Fruit fly (Drosophila melanogaster): ENCODE measurements around the gene CG5282.

Gene CG5282

DNA sequence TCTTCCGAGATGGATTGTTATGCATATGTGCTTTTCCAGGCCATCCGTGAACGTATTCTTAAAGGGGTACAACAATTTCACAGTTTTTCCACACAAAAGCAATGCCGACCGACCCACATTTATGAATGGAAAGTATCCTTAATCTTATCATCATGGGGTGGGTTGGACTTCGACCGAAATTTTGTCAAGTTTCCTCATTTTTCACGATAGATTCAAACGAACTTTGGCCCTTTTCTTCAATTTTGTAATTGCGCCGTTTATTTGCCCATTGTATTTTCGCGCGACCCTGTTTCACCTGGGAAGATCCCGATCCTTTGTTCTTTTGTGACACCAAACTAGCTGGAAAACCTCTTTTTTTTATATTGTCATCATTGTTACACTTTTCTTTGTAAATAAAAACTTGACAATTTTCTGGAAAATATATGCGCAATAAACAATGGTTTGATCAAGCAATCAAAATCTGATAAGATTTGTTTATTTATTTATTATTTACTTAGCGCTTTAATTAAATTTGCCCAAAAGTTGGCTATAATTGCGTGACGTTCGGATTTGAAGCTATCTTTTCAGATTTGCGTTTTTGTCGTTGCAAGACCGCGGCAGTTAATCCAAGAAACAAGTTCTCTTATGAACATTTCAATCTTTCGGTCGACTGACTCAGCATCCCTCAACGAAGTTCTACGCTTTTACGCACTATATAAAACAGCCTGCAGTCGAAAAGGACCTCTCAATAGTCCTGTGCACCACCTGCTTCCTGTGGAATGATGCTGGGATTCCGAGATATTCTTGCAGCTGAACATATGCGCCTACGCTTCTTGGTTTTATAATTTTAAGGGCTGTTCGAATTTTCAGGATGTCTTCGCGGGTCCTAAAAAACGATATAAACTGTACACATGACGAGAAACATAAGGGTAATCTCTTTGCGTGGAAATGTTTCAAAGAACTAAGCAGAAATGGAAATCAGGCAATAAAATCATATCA lies 19.6 kb downstream of the CG5282 start (continued):
- no peak for TF ChIP-seq peb (GFP tag; IDR thresholded peaks at IDR 0.05)
- no peak for TF ChIP-seq vnd (GFP tag; IDR thresholded peaks at IDR 0.05; ENCODE audit: partially characterized antibody)
- TF ChIP-seq CG17612 (GFP tag; IDR thresholded peaks at IDR 0.05) = no peak
- no peak for TF ChIP-seq YL-1 (GFP tag; optimal IDR thresholded peaks at IDR 0.05)
- TF ChIP-seq lmd (GFP tag; IDR thresholded peaks at IDR 0.05) = no peak
- TF ChIP-seq CG3163 (GFP tag; optimal IDR thresholded peaks at IDR 0.05) = no peak
- no peak for TF ChIP-seq Chrac-16 (GFP tag; optimal IDR thresholded peaks at IDR 0.05)
- TF ChIP-seq vfl (GFP tag; optimal IDR thresholded peaks at IDR 0.05) = no peak
- no peak for TF ChIP-seq CG18476 (GFP tag; optimal IDR thresholded peaks at IDR 0.05)
- TF ChIP-seq pb (GFP tag; optimal IDR thresholded peaks at IDR 0.05) = no peak
- no peak for TF ChIP-seq CG6791 (GFP tag; IDR thresholded peaks at IDR 0.05; ENCODE audit: partially characterized antibody)
- TF ChIP-seq Atf6 (GFP tag; IDR thresholded peaks at IDR 0.05) = no peak
- TF ChIP-seq Dad (GFP tag; optimal IDR thresholded peaks at IDR 0.05) = no peak
- no peak for TF ChIP-seq Drgx (GFP tag; IDR thresholded peaks at IDR 0.05)
- TF ChIP-seq tx (GFP tag; optimal IDR thresholded peaks at IDR 0.05) = no peak
- peak; percentile 73 for TF ChIP-seq CG13296 (GFP tag; optimal IDR thresholded peaks at IDR 0.05)
- TF ChIP-seq Xbp1 (GFP tag; optimal IDR thresholded peaks at IDR 0.05) = no peak
- no peak for TF ChIP-seq Bdp1 (GFP tag; optimal IDR thresholded peaks at IDR 0.05)
- TF ChIP-seq Ssrp (tag; optimal IDR thresholded peaks at IDR 0.05) = no peak
- TF ChIP-seq Vsx1 (GFP tag; optimal IDR thresholded peaks at IDR 0.05) = peak; percentile 72
- no peak for TF ChIP-seq CG10267 (tag; optimal IDR thresholded peaks at IDR 0.05)
- no peak for TF ChIP-seq CkIIα-i1 (GFP tag; IDR thresholded peaks at IDR 0.05)
- TF ChIP-seq CG13775 (GFP tag; optimal IDR thresholded peaks at IDR 0.05) = no peak
- no peak for TF ChIP-seq sc (optimal IDR thresholded peaks at IDR 0.05)
- TF ChIP-seq sc (GFP tag; optimal IDR thresholded peaks at IDR 0.05) = no peak
- TF ChIP-seq CG11247 (GFP tag; IDR thresholded peaks at IDR 0.05) = no peak
- TF ChIP-seq danr (GFP tag; IDR thresholded peaks at IDR 0.05) = no peak
- peak; percentile 9 for TF ChIP-seq CG12104 (GFP tag; optimal IDR thresholded peaks at IDR 0.05)
- TF ChIP-seq NK7.1 (GFP tag; optimal IDR thresholded peaks at IDR 0.05) = no peak
- TF ChIP-seq HHEX (GFP tag; optimal IDR thresholded peaks at IDR 0.05) = no peak
- peak; percentile 79 for TF ChIP-seq grn (GFP tag; optimal IDR thresholded peaks at IDR 0.05)
- TF ChIP-seq CG32532 (GFP tag; IDR thresholded peaks at IDR 0.05) = no peak
- no peak for TF ChIP-seq CG8359 (GFP tag; optimal IDR thresholded peaks at IDR 0.05; ENCODE audit: borderline replicate concordance)
- TF ChIP-seq stwl (tag; optimal IDR thresholded peaks at IDR 0.05) = no peak
- TF ChIP-seq schlank (tag; optimal IDR thresholded peaks at IDR 0.05) = peak; percentile 36
- no peak for TF ChIP-seq Side (GFP tag; optimal IDR thresholded peaks at IDR 0.05)
- TF ChIP-seq CG12769 (tag; optimal IDR thresholded peaks at IDR 0.05) = peak; percentile 3
- TF ChIP-seq CG1603 (tag; optimal IDR thresholded peaks at IDR 0.05) = peak; percentile 9
- no peak for TF ChIP-seq nerfin-2 (GFP tag; IDR thresholded peaks at IDR 0.05; ENCODE audit: partially characterized antibody)
- TF ChIP-seq twi (tag; optimal IDR thresholded peaks at IDR 0.05) = peak; percentile 65
- TF ChIP-seq Blimp-1 (GFP tag; optimal IDR thresholded peaks at IDR 0.05) = peak; percentile 31
- no peak for TF ChIP-seq disco-r (GFP tag; optimal IDR thresholded peaks at IDR 0.05)
- no peak for TF ChIP-seq Taf1 (GFP tag; IDR thresholded peaks at IDR 0.05)
- TF ChIP-seq CG6272 (GFP tag; IDR thresholded peaks at IDR 0.05) = no peak
- no peak for TF ChIP-seq Mes4 (GFP tag; optimal IDR thresholded peaks at IDR 0.05)
- TF ChIP-seq CG16813 (GFP tag; IDR thresholded peaks at IDR 0.05; ENCODE audit: partially characterized antibody) = no peak
- no peak for TF ChIP-seq pros (GFP tag; optimal IDR thresholded peaks at IDR 0.05)
- TF ChIP-seq her (GFP tag; optimal IDR thresholded peaks at IDR 0.05) = no peak
- TF ChIP-seq gt (GFP tag; IDR thresholded peaks at IDR 0.05) = no peak

All from whole organism, embryonic.